Worm (Caenorhabditis elegans) whole organism, mixed stage, embryonic: ENCODE data around the gene nspe-6.
A peak's percentile ranks its signal among the peaks of the same experiment; 100 is the strongest.

Source experiments
- M03D4.4 ChIP-seq: sonication (generic microtip); optimal IDR thresholded peaks from 2 replicates; lab custom pipeline; 2017; ENCODE audit warnings: mild to moderate bottlenecking, missing genetic modification characterization, missing compliant biosample characterization
- blmp-1 ChIP-seq: fragments of 150-350 bp; optimal IDR thresholded peaks from 2 replicates; lab custom pipeline; 2014; ENCODE audit warnings: missing biosample characterization, missing genetic modification characterization
- ceh-39 ChIP-seq: fragments of 150-350 bp; optimal IDR thresholded peaks from 2 replicates; lab custom pipeline; 2014; ENCODE audit warnings: missing biosample characterization, missing genetic modification characterization
- ceh-43 ChIP-seq: fragments of 200-800 bp; sonication (Bioruptor generic); optimal IDR thresholded peaks from 2 replicates; lab custom pipeline; 2018; ENCODE audit warnings: mild to moderate bottlenecking, missing genetic modification characterization, moderate library complexity, missing compliant biosample characterization
- ces-1 ChIP-seq: fragments of 150-350 bp; optimal IDR thresholded peaks from 2 replicates; lab custom pipeline; 2014; ENCODE audit warnings: missing biosample characterization, missing genetic modification reagents, missing genetic modification characterization
- cnd-1 ChIP-seq: fragments of 200-800 bp; sonication (Bioruptor generic); optimal IDR thresholded peaks from 2 replicates; lab custom pipeline; 2018; ENCODE audit warnings: mild to moderate bottlenecking, missing genetic modification characterization, missing compliant biosample characterization
- elt-1 ChIP-seq: sonication (generic microtip); optimal IDR thresholded peaks from 2 replicates; lab custom pipeline; 2017; ENCODE audit warnings: missing genetic modification characterization, mild to moderate bottlenecking, missing compliant biosample characterization, antibody characterized with exemption, moderate library complexity, borderline replicate concordance; ENCODE audit not compliant: insufficient read depth
- elt-3 ChIP-seq: fragments of 150-350 bp; optimal IDR thresholded peaks from 2 replicates; lab custom pipeline; 2014; ENCODE audit warnings: missing biosample characterization, missing genetic modification characterization
- flh-1 ChIP-seq: fragments of 200-800 bp; sonication (Bioruptor generic); optimal IDR thresholded peaks from 2 replicates; lab custom pipeline; 2018; ENCODE audit warnings: mild to moderate bottlenecking, missing genetic modification characterization, moderate library complexity, missing compliant biosample characterization
- ham-2 ChIP-seq: fragments of 200-800 bp; sonication (Bioruptor generic); optimal IDR thresholded peaks from 2 replicates; lab custom pipeline; 2018; ENCODE audit warnings: mild to moderate bottlenecking, missing genetic modification characterization, missing compliant biosample characterization
- hlh-1 ChIP-seq: fragments of 150-350 bp; optimal IDR thresholded peaks from 2 replicates; lab custom pipeline; 2014; ENCODE audit warnings: missing biosample characterization, missing genetic modification reagents, missing genetic modification characterization
- lin-13 ChIP-seq: fragments of 150-350 bp; optimal IDR thresholded peaks from 2 replicates; lab custom pipeline; 2014; ENCODE audit warnings: missing biosample characterization, missing genetic modification characterization
- lin-32 ChIP-seq: fragments of 200-800 bp; sonication (Bioruptor generic); optimal IDR thresholded peaks from 2 replicates; lab custom pipeline; 2018; ENCODE audit warnings: mild to moderate bottlenecking, missing genetic modification characterization, missing compliant biosample characterization
- lsy-2 ChIP-seq: fragments of 150-350 bp; optimal IDR thresholded peaks from 2 replicates; lab custom pipeline; 2014; ENCODE audit warnings: missing biosample characterization, missing genetic modification characterization
- mab-5 ChIP-seq: fragments of 150-350 bp; optimal IDR thresholded peaks from 2 replicates; lab custom pipeline; 2014; ENCODE audit warnings: missing biosample characterization, missing genetic modification characterization
- mep-1 ChIP-seq: fragments of 150-350 bp; optimal IDR thresholded peaks from 2 replicates; lab custom pipeline; 2017; ENCODE audit warnings: missing biosample characterization, missing genetic modification reagents, missing genetic modification characterization, inconsistent platforms
- mls-2 ChIP-seq: sonication (generic microtip); optimal IDR thresholded peaks from 2 replicates; lab custom pipeline; 2016; ENCODE audit warnings: mild to moderate bottlenecking, missing genetic modification characterization, moderate library complexity, missing compliant biosample characterization
- nhr-12 ChIP-seq: fragments of 150-350 bp; optimal IDR thresholded peaks from 2 replicates; lab custom pipeline; 2014; ENCODE audit warnings: missing biosample characterization, missing genetic modification characterization
- nhr-2 ChIP-seq: fragments of 150-350 bp; optimal IDR thresholded peaks from 2 replicates; lab custom pipeline; 2014; ENCODE audit warnings: missing biosample characterization, missing genetic modification characterization
- nhr-237 ChIP-seq: fragments of 150-350 bp; optimal IDR thresholded peaks from 2 replicates; lab custom pipeline; 2014; ENCODE audit warnings: missing biosample characterization, missing genetic modification characterization
- nhr-76 ChIP-seq: sonication (generic microtip); optimal IDR thresholded peaks from 2 replicates; lab custom pipeline; 2017; ENCODE audit warnings: missing biosample characterization, missing genetic modification characterization
- pha-4 ChIP-seq: fragments of 150-350 bp; optimal IDR thresholded peaks from 2 replicates; lab custom pipeline; 2018; ENCODE audit warnings: missing biosample characterization, missing genetic modification reagents, missing genetic modification characterization
- sem-2 ChIP-seq: fragments of 200-800 bp; sonication (Bioruptor generic); optimal IDR thresholded peaks from 2 replicates; lab custom pipeline; 2018; ENCODE audit warnings: mild to moderate bottlenecking, missing genetic modification characterization, missing compliant biosample characterization
- snpc-4 ChIP-seq: fragments of 150-350 bp; optimal IDR thresholded peaks from 2 replicates; lab custom pipeline; 2014; ENCODE audit warnings: missing biosample characterization, missing genetic modification characterization
- sptf-1 ChIP-seq: sonication (generic microtip); optimal IDR thresholded peaks from 2 replicates; lab custom pipeline; 2017; ENCODE audit warnings: mild to moderate bottlenecking, missing genetic modification characterization, moderate library complexity, missing compliant biosample characterization
- tbx-8 ChIP-seq: fragments of 200-800 bp; sonication (Bioruptor generic); optimal IDR thresholded peaks from 2 replicates; lab custom pipeline; 2018; ENCODE audit warnings: mild to moderate bottlenecking, missing genetic modification characterization, moderate library complexity, missing compliant biosample characterization
- unc-120 ChIP-seq: sonication (generic microtip); optimal IDR thresholded peaks from 2 replicates; lab custom pipeline; 2017; ENCODE audit warnings: missing genetic modification characterization, missing compliant biosample characterization; ENCODE audit not compliant: poor library complexity, severe bottlenecking
- unc-62 ChIP-seq: fragments of 150-350 bp; optimal IDR thresholded peaks from 2 replicates; lab custom pipeline; 2014; ENCODE audit warnings: missing biosample characterization, missing genetic modification reagents, missing genetic modification characterization
- zip-8 ChIP-seq: fragments of 150-350 bp; optimal IDR thresholded peaks from 2 replicates; lab custom pipeline; 2014; ENCODE audit warnings: missing biosample characterization, missing genetic modification characterization

The nspe-6 gene

ce11 chrII:12616081-12616480 lies at the start of gene nspe-6:
nspe-6 (minus strand) TSS chrII:12616181.
- no peak for TF ChIP-seq sptf-1 (tag; lab: Kevin White, UChicago)
- TF ChIP-seq nhr-76: no peak
- TF ChIP-seq M03D4.4 (tag; lab: Kevin White, UChicago): no peak
- no peak for TF ChIP-seq pha-4
- TF ChIP-seq nhr-2 (tag; lab: Kevin White, UChicago): no peak
- TF ChIP-seq ceh-39 (tag; lab: Kevin White, UChicago): no peak
- TF ChIP-seq lin-13 (tag; lab: Kevin White, UChicago): no peak
- TF ChIP-seq nhr-12 (tag; lab: Kevin White, UChicago): no peak
- TF ChIP-seq cnd-1: no peak
- TF ChIP-seq ces-1 (GFP tag; lab: Kevin White, UChicago): no peak
- TF ChIP-seq tbx-8 (GFP tag; lab: Kevin White, UChicago): no peak
- no peak for TF ChIP-seq ham-2

ce11 chrII:12665019-12665418 lies 49.0 kb upstream of the nspe-6 start:
- peak; percentile 69 for TF ChIP-seq ces-1 (GFP tag; lab: Kevin White, UChicago)
- TF ChIP-seq nhr-237 (tag; lab: Kevin White, UChicago): no peak
- TF ChIP-seq unc-120 (tag; lab: Kevin White, UChicago): no peak
- TF ChIP-seq sptf-1 (tag; lab: Kevin White, UChicago): peak; percentile 16
- TF ChIP-seq unc-62 (GFP tag; lab: Kevin White, UChicago): no peak
- TF ChIP-seq mep-1 (tag; lab: Kevin White, UChicago): no peak

DNA sequence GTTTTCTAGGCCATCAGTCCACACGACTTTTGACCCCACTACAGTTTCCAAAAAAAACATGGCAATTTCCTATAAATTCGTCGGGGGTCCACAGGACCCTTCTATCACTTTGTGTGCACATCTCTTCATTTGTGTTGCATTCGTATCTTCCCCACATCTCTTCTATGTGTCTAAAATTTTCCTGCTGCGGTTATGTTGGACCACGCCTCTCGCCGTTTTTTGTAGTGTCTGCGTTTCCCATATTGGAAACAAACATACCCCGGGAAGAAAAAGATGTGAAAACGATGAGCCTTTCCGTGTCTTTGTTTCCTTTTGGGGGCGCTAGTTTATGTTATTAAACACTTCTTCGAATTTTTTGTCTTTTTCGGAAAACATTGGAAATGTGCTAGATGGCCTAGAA lies 45.9 kb upstream of the nspe-6 start:
- TF ChIP-seq sem-2 (GFP tag; lab: Kevin White, UChicago) (no peak), ham-2 (no peak), lin-13 (tag; lab: Kevin White, UChicago) (no peak), pha-4 (no peak), unc-62 (GFP tag; lab: Kevin White, UChicago) (no peak), ceh-43 (GFP tag; lab: Kevin White, UChicago) (no peak), elt-3 (tag; lab: Kevin White, UChicago) (no peak), M03D4.4 (tag; lab: Kevin White, UChicago) (no peak), ces-1 (GFP tag; lab: Kevin White, UChicago) (no peak), zip-8 (tag; lab: Kevin White, UChicago) (no peak), lsy-2 (no peak), hlh-1 (tag; lab: Kevin White, UChicago) (no peak)
- TF ChIP-seq, all 35 proteins: peak for 0

DNA sequence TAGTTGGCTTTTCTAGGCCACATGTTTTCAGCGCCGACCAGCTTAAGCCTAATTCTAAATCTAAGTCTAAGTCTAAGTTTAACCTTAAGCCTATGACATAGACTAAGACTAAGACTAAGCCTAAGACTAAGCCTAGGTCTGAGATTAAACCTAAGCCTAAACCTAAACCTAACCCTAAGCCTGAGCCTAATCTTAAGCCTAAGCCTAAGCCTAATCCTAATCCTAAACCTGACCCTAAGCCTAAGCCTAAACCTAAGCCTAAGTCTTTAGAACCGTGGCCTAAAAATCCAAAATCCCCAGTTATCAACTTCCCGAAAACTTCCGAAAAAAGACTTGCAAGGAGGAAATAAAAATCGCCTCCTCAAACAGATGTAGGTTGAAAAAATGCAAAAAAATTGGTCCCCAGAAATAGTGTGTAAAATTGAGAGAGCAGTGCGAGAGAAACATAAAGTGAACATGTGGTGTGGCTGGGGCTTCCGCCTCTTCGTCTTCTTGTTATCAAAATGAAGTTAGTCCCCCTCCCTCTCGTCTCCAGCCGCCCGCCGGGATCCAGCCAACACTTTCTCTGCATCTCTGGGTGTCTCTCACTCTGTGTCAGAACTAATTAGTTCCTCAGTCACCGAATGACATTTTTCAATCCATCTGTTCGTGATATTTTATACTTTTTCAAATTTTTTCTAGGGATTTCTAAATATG lies 43.8 kb upstream of the nspe-6 start:
- peak; percentile 36 for TF ChIP-seq ces-1 (GFP tag; lab: Kevin White, UChicago)
- peak; percentile 66 for TF ChIP-seq hlh-1 (tag; lab: Kevin White, UChicago)
- TF ChIP-seq mep-1 (tag; lab: Kevin White, UChicago): no peak

DNA sequence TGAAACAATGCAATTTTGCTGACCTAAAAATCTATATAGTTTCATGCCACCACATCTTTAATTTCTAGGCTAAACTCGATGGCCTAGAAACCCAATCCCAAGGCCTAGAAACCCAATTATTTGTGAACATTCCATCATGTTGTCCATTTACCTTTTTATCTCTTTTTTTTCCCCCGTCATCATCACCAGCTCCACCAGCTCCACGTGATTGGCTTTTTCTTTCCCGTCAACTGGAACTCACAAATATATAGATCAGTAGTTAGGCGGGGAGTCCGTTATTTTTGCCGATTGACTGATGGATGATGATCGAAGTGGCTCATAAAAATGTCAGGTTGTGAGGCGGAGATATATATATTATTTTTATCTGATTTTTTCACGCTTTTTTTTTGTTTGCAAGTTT lies 42.4 kb upstream of the nspe-6 start:
- TF ChIP-seq nhr-2 (tag; lab: Kevin White, UChicago) (no peak), cnd-1 (no peak), mab-5 (tag; lab: Kevin White, UChicago) (no peak), nhr-76 (no peak), mls-2 (tag; lab: Kevin White, UChicago) (no peak), mep-1 (tag; lab: Kevin White, UChicago) (no peak), zip-8 (tag; lab: Kevin White, UChicago) (no peak), blmp-1 (tag; lab: Kevin White, UChicago) (no peak), flh-1 (GFP tag; lab: Kevin White, UChicago) (no peak), lin-13 (tag; lab: Kevin White, UChicago) (no peak), lin-32 (GFP tag; lab: Kevin White, UChicago) (no peak), elt-1 (no peak)

DNA sequence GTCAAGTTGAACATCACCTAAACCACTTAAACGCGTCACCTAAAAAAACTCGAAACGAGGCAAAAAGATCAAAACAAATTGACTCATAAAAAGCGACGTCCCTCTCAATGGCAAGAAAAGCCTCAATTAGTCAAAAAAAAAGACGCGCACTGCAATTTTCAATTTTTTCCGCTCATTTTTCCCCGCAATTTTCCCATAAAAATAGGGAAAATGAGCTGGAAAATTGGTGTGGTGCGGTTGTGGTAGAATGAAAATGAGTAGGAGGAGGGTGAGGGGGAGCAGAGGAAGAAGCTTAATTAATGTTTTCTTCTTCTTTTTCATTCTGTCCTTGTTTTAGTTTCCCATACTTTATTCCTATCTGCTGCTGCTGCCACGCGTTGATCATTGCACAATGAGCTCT lies 41.6 kb upstream of the nspe-6 start:
- TF ChIP-seq snpc-4 (no peak), sptf-1 (tag; lab: Kevin White, UChicago) (no peak), mls-2 (tag; lab: Kevin White, UChicago) (no peak), ham-2 (no peak), nhr-76 (no peak), blmp-1 (tag; lab: Kevin White, UChicago) (no peak)
